Worm (Caenorhabditis elegans) whole organism, mixed stage, embryonic: ENCODE measurements around the gene W10G11.2.

Source experiments
- ceh-43 ChIP-seq: fragments of 200-800 bp; sonication (Bioruptor generic); optimal IDR thresholded peaks from 2 replicates; lab custom pipeline; 2018; ENCODE audit warnings: mild to moderate bottlenecking, missing genetic modification characterization, moderate library complexity, missing compliant biosample characterization
- elt-3 ChIP-seq: fragments of 150-350 bp; optimal IDR thresholded peaks from 2 replicates; lab custom pipeline; 2014; ENCODE audit warnings: missing biosample characterization, missing genetic modification characterization
- nhr-237 ChIP-seq: fragments of 150-350 bp; optimal IDR thresholded peaks from 2 replicates; lab custom pipeline; 2014; ENCODE audit warnings: missing biosample characterization, missing genetic modification characterization

DNA sequence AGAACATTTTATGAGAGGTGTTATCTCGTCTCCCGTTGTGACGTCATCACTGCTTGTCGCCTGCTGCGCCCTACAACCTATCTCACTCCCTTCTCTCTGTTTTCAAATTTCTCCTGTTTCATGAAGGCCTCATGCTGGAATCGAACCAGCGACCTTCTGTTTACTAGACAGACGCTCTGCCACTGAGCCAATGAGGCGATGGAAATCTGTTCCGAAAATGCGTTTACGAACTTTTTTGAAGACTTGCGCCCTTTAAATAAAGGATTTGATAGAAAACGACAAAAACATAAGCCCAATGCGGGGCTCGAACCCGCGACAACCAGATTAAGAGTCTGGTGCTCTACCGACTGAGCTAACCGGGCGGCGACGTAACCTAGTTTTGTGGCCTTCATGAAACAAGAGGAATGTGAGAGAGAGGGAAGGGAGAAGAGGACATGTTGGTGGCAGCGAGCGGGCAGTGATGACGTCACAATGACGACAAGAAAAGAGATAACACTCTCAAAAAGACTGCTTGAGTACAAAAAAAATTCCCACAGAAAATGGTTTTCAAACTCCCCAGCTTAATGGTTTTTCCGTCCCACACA is 42.4 kb downstream of the W10G11.2 start, which contains the start of gene clec-126:
- peak; percentile 49 for TF ChIP-seq ceh-43 (GFP tag; lab: Kevin White, UChicago)
- peak; percentile 22 for TF ChIP-seq nhr-237 (tag; lab: Kevin White, UChicago)
- peak; percentile 37 for TF ChIP-seq elt-3 (tag; lab: Kevin White, UChicago)
